Worm (Caenorhabditis elegans) whole organism, L4 larva: ENCODE data around the gene C06E2.5.
A peak's percentile ranks its signal among the peaks of the same experiment; 100 is the strongest.

Experiments
- F10B5.3 ChIP-seq: sonication (generic microtip); optimal IDR thresholded peaks from 2 replicates; lab custom pipeline; 2016; ENCODE audit warnings: mild to moderate bottlenecking, missing genetic modification characterization, missing compliant biosample characterization
- Y5F2A.4 ChIP-seq: fragments of 200-800 bp; sonication (Bioruptor generic); optimal IDR thresholded peaks from 2 replicates; lab custom pipeline; 2018; ENCODE audit warnings: mild to moderate bottlenecking, missing genetic modification characterization, missing compliant biosample characterization
- ZK546.5 ChIP-seq, 2 experiments: sonication (generic microtip); optimal IDR thresholded peaks; 2 replicates each; lab custom pipeline; 2017; ENCODE audit warnings: missing biosample characterization in 2 of 2, missing genetic modification characterization in 2 of 2
- aha-1 ChIP-seq: fragments of 150-350 bp; peaks from one replicate; lab custom pipeline; 2014; ENCODE audit warnings: missing biosample characterization, missing genetic modification characterization
- ceh-20 ChIP-seq: fragments of 200-800 bp; sonication (Bioruptor generic); IDR thresholded peaks from 2 replicates; pipeline ENCODE4 v1.3.6; 2022; ENCODE audit warnings: missing genetic modification reagents, missing genetic modification characterization, missing compliant biosample characterization
- ceh-32 ChIP-seq: sonication (generic microtip); optimal IDR thresholded peaks from 2 replicates; lab custom pipeline; 2016; ENCODE audit warnings: mild to moderate bottlenecking, missing genetic modification characterization, missing compliant biosample characterization; ENCODE audit not compliant: poor library complexity
- ceh-62 ChIP-seq: sonication (generic microtip); optimal IDR thresholded peaks from 2 replicates; lab custom pipeline; 2017; ENCODE audit warnings: missing biosample characterization, missing genetic modification characterization
- ceh-82 ChIP-seq: sonication (generic microtip); optimal IDR thresholded peaks from 2 replicates; lab custom pipeline; 2017; ENCODE audit warnings: missing biosample characterization, missing genetic modification characterization
- cey-2 ChIP-seq: sonication (generic microtip); optimal IDR thresholded peaks from 3 replicates; lab custom pipeline; 2017; ENCODE audit warnings: missing genetic modification characterization, mild to moderate bottlenecking, missing compliant biosample characterization, antibody characterized with exemption, borderline replicate concordance; ENCODE audit not compliant: insufficient read depth
- ctbp-1 ChIP-seq: fragments of 200-800 bp; sonication (Bioruptor generic); IDR thresholded peaks from 2 replicates; pipeline ENCODE4 v1.3.6; 2022; ENCODE audit warnings: missing genetic modification reagents, missing genetic modification characterization, missing compliant biosample characterization
- daf-16 ChIP-seq, 3 experiments: sonication (generic microtip); optimal IDR thresholded peaks; 2 replicates each; lab custom pipeline; 2016 to 2017; ENCODE audit warnings: missing genetic modification characterization in 3 of 3, missing genetic modification reagents in 3 of 3, mild to moderate bottlenecking in 2 of 3, missing compliant biosample characterization in 2 of 3, missing biosample characterization in 1 of 3, moderate library complexity in 1 of 3
- daf-19 ChIP-seq: fragments of 200-800 bp; sonication (Bioruptor generic); conservative IDR thresholded peaks from 2 replicates; pipeline ENCODE4 v1.3.6; 2022; ENCODE audit warnings: missing genetic modification characterization, missing compliant biosample characterization
- dmd-6 ChIP-seq: fragments of 200-800 bp; sonication (Bioruptor generic); IDR thresholded peaks from 2 replicates; pipeline ENCODE4 v1.3.6; 2022; ENCODE audit warnings: missing genetic modification reagents, missing genetic modification characterization, missing compliant biosample characterization
- dve-1 ChIP-seq: sonication (generic microtip); optimal IDR thresholded peaks from 2 replicates; lab custom pipeline; 2017; ENCODE audit warnings: antibody characterized with exemption, mild to moderate bottlenecking, missing genetic modification characterization, missing compliant biosample characterization; ENCODE audit not compliant: insufficient read depth
- hif-1 ChIP-seq, 2 experiments: sonication (generic microtip); optimal IDR thresholded peaks; 2 replicates each; lab custom pipeline; 2016 to 2017; ENCODE audit warnings: missing compliant biosample characterization in 2 of 2, missing genetic modification characterization in 2 of 2, missing genetic modification reagents in 2 of 2, missing genotype in 2 of 2, mild to moderate bottlenecking in 1 of 2
- hmg-1.1 ChIP-seq: fragments of 200-800 bp; sonication (Bioruptor generic); IDR thresholded peaks from 2 replicates; pipeline ENCODE4 v1.3.6; 2022; ENCODE audit warnings: missing genetic modification reagents, missing genetic modification characterization, missing compliant biosample characterization
- madf-5 ChIP-seq, 2 experiments: fragments of 200-800 bp; sonication (Bioruptor generic); IDR thresholded peaks; 2 replicates each; pipeline ENCODE4 v1.3.6; 2022; ENCODE audit warnings: missing compliant biosample characterization in 2 of 2, missing genetic modification characterization in 2 of 2
- mdl-1 ChIP-seq, 2 experiments: fragments of 150-350 bp in 1 of 2; sonication (generic microtip) in 1 of 2; optimal IDR thresholded peaks; 2 replicates each; lab custom pipeline; 2014 to 2017; ENCODE audit warnings: missing biosample characterization in 2 of 2, missing genetic modification characterization in 2 of 2
- mep-1 ChIP-seq: fragments of 150-350 bp; sonication (generic microtip); optimal IDR thresholded peaks from 3 replicates; lab custom pipeline; 2014; ENCODE audit warnings: missing biosample characterization, missing genetic modification characterization
- mxl-2 ChIP-seq: fragments of 200-800 bp; sonication (Bioruptor generic); conservative IDR thresholded peaks from 2 replicates; pipeline ENCODE4 v1.3.6; 2022; ENCODE audit warnings: missing genetic modification reagents, missing genetic modification characterization, missing compliant biosample characterization
- nhr-10 ChIP-seq: fragments of 150-350 bp; optimal IDR thresholded peaks from 2 replicates; lab custom pipeline; 2014; ENCODE audit warnings: missing biosample characterization, missing genetic modification characterization
- nhr-237 ChIP-seq: sonication (generic microtip); optimal IDR thresholded peaks from 2 replicates; lab custom pipeline; 2017; ENCODE audit warnings: missing biosample characterization, missing genetic modification characterization
- nhr-6 ChIP-seq: fragments of 150-350 bp; optimal IDR thresholded peaks from 2 replicates; lab custom pipeline; 2014; ENCODE audit warnings: missing biosample characterization, missing genetic modification characterization
- pha-4 ChIP-seq, 2 experiments: fragments of 150-350 bp in 1 of 2; fragments of 200-800 bp in 1 of 2; sonication (Bioruptor generic) in 1 of 2; IDR thresholded peaks in 1 of 2; optimal IDR thresholded peaks in 1 of 2; 2 replicates each; pipeline versions ENCODE4 v1.3.6 to Lab custom; 2014 to 2022; ENCODE audit warnings: missing genetic modification characterization in 2 of 2, missing genetic modification reagents in 2 of 2, missing biosample characterization in 1 of 2, missing compliant biosample characterization in 1 of 2
- pqm-1 ChIP-seq: sonication (generic microtip); optimal IDR thresholded peaks from 2 replicates; lab custom pipeline; 2017; ENCODE audit warnings: missing biosample characterization, missing genetic modification characterization
- rbr-2 ChIP-seq: sonication (generic microtip); optimal IDR thresholded peaks from 2 replicates; lab custom pipeline; 2016; ENCODE audit warnings: missing genotype, missing genetic modification characterization, missing compliant biosample characterization
- saeg-2 ChIP-seq: fragments of 200-800 bp; sonication (Bioruptor generic); IDR thresholded peaks from 2 replicates; pipeline ENCODE4 v1.3.6; 2022; ENCODE audit warnings: missing genetic modification reagents, missing genetic modification characterization, missing compliant biosample characterization
- skn-1 ChIP-seq: fragments of 150-350 bp; optimal IDR thresholded peaks from 2 replicates; lab custom pipeline; 2014; ENCODE audit warnings: missing biosample characterization, missing genetic modification characterization
- snpc-4 ChIP-seq: fragments of 150-350 bp; optimal IDR thresholded peaks from 2 replicates; lab custom pipeline; 2014; ENCODE audit warnings: missing biosample characterization, missing genetic modification characterization
- tra-1 ChIP-seq: fragments of 200-800 bp; sonication (Bioruptor generic); IDR thresholded peaks from 2 replicates; pipeline ENCODE4 v1.3.6; 2022; ENCODE audit warnings: missing genetic modification reagents, missing genetic modification characterization, missing compliant biosample characterization
- vab-7 ChIP-seq: fragments of 200-800 bp; sonication (Bioruptor generic); IDR thresholded peaks from 2 replicates; pipeline ENCODE4 v1.3.6; 2022; ENCODE audit warnings: missing genetic modification reagents, missing genetic modification characterization, missing compliant biosample characterization
- zag-1 ChIP-seq: fragments of 150-350 bp; optimal IDR thresholded peaks from 2 replicates; lab custom pipeline; 2014; ENCODE audit warnings: missing biosample characterization, missing genetic modification characterization
- zfp-2 ChIP-seq: sonication (generic microtip); optimal IDR thresholded peaks from 2 replicates; lab custom pipeline; 2016; ENCODE audit warnings: mild to moderate bottlenecking, missing genetic modification characterization, missing compliant biosample characterization

Gene C06E2.5

ce11 chrX:8835887-8836348 is 21.8 kb downstream of the C06E2.5 start, which contains the start of gene C28G1.2 (continued):
- TF ChIP-seq ctbp-1 = peak; percentile 94
- peak; percentile 94 for TF ChIP-seq vab-7 (GFP tag; lab: Robert Waterston, UW)
- peak; percentile 18 for TF ChIP-seq nhr-10
- peak; percentile 82 for TF ChIP-seq zfp-2
- TF ChIP-seq, all 104 proteins: peak for 85

ce11 chrX:8835405-8835804 is 22.3 kb downstream of the C06E2.5 start, which contains the start of gene sec-15:
sec-15 (minus strand) TSS chrX:8835715.
- TF ChIP-seq ceh-82 (tag; lab: Kevin White, UChicago) = no peak
- TF ChIP-seq daf-19 = no peak
- no peak for TF ChIP-seq ZK546.5 (tag; optimal IDR thresholded peaks at IDR 0.05; lab: Kevin White, UChicago)
- TF ChIP-seq pqm-1 (tag; lab: Kevin White, UChicago) = peak; percentile 81
- no peak for TF ChIP-seq daf-16 (GFP tag; optimal IDR thresholded peaks at IDR 0.05; lab: Kevin White, UChicago)
- TF ChIP-seq daf-16 (tag; optimal IDR thresholded peaks at IDR 0.05; lab: Kevin White, UChicago) = peak; percentile 45
- no peak for TF ChIP-seq tra-1 (GFP tag; lab: Robert Waterston, UW)
- no peak for TF ChIP-seq rbr-2 (tag; lab: Kevin White, UChicago)
- TF ChIP-seq pha-4 (GFP tag; IDR thresholded peaks at IDR 0.05; lab: Robert Waterston, UW) = no peak
- no peak for TF ChIP-seq pha-4 (tag; optimal IDR thresholded peaks at IDR 0.05; lab: Kevin White, UChicago)
- no peak for TF ChIP-seq skn-1
- TF ChIP-seq snpc-4 = no peak
- TF ChIP-seq ceh-20 (GFP tag; lab: Robert Waterston, UW) = no peak
- no peak for TF ChIP-seq ceh-62
- TF ChIP-seq Y5F2A.4 (GFP tag; lab: Kevin White, UChicago) = no peak
- no peak for TF ChIP-seq mep-1 (tag; lab: Kevin White, UChicago)

- TF ChIP-seq pqm-1 (tag; lab: Kevin White, UChicago) (peak; percentile 17), dmd-6 (GFP tag; lab: Robert Waterston, UW) (peak; percentile 12; the same call in 1 of the 2 replicates), saeg-2 (GFP tag; lab: Robert Waterston, UW) (no peak), ZK546.5 (tag; optimal IDR thresholded peaks at IDR 0.05; lab: Kevin White, UChicago) (no peak), nhr-6 (no peak), madf-5 (GFP tag; IDR thresholded peaks at IDR 0.05; lab: Robert Waterston, UW) (no peak), mxl-2 (no peak), hif-1 (tag; optimal IDR thresholded peaks at IDR 0.05; lab: Kevin White, UChicago) (no peak), ceh-32 (tag; lab: Kevin White, UChicago) (no peak), aha-1 (tag; lab: Kevin White, UChicago) (no peak), dve-1 (tag; lab: Kevin White, UChicago) (no peak), nhr-237 (tag; lab: Kevin White, UChicago) (no peak), mdl-1 (tag; optimal IDR thresholded peaks at IDR 0.05; lab: Kevin White, UChicago) (no peak), daf-16 (GFP tag; optimal IDR thresholded peaks at IDR 0.05; lab: Kevin White, UChicago) (no peak), daf-16 (tag; optimal IDR thresholded peaks at IDR 0.05; lab: Kevin White, UChicago) (peak; percentile 36), F10B5.3 (tag; lab: Kevin White, UChicago) (no peak), hmg-1.1 (GFP tag; lab: Robert Waterston, UW) (no peak)
- TF ChIP-seq, all 104 proteins: peak for 3
Observed at ce11 chrX:8831162-8831561, 26.6 kb downstream of the C06E2.5 start, which contains the start of gene C28G1.6. C28G1.6 (minus strand) TSS chrX:8831262.

ce11 chrX:8828365-8828764 is 29.4 kb downstream of the C06E2.5 start, which contains the start of gene rcs-1:
rcs-1 (minus strand) TSS chrX:8828540.
- TF ChIP-seq daf-16 (GFP tag; optimal IDR thresholded peaks at IDR 0.05; lab: Kevin White, UChicago) (no peak), daf-16 (tag; optimal IDR thresholded peaks at IDR 0.05; lab: Kevin White, UChicago) (peak; percentile 6), cey-2 (tag; lab: Kevin White, UChicago) (no peak), pqm-1 (tag; lab: Kevin White, UChicago) (peak; percentile 54), zag-1 (tag; lab: Kevin White, UChicago) (no peak), vab-7 (GFP tag; lab: Robert Waterston, UW) (no peak)
